Fruit fly (Drosophila melanogaster) whole organism: ENCODE measurements around the gene Rtca.

Experiments used
- psq ChIP-seq: fragments of >200 bp; optimal IDR thresholded peaks from 2 replicates; lab custom pipeline; 2017
- usp ChIP-seq: fragments of >200 bp; optimal IDR thresholded peaks from 2 replicates; lab custom pipeline; 2017; ENCODE audit warnings: missing biosample characterization, missing genetic modification characterization, mixed read lengths

DNA sequence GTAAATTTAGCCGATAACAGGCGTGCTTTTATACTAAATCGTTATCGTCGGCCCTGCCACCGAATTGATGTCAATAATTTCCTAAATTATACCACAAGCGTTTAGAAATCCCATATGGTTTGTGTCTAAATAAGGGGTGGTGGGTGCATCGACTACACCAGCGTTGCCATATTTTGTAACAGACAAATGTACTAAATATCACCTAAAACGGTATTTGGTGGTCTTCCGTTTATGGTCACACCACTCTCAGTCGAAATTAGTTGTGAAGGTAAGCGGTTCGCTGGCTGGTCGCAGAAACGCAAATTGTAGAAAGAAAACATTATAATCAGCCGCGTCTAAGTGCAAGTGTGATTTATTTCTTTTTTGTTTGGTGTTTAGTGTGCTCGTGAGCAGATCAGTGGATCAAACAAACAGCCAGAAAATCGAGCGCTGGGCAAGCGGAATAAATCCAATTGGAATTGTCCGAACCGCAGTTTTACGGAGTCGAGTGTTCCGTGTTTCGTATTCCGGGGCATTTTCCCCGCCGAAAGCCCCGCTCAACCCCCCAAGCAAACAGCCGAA is 8.2 kb downstream of the Rtca start, which contains the start of the genes CG16903 and Unc-76:
- no peak for TF ChIP-seq psq
- TF ChIP-seq usp (GFP tag; lab: Kevin White, UChicago): no peak
